Worm (Caenorhabditis elegans) whole organism, late embryonic: ENCODE results near the gene tomm-22.

Experiments used
- ama-1 ChIP-seq: fragments of 150-350 bp; optimal IDR thresholded peaks from 2 replicates; lab custom pipeline; 2014
- ceh-19 ChIP-seq: fragments of 200-800 bp; sonication (Bioruptor generic); optimal IDR thresholded peaks from 2 replicates; lab custom pipeline; 2018; ENCODE audit warnings: mild to moderate bottlenecking, missing genetic modification characterization, missing compliant biosample characterization
- mec-3 ChIP-seq: sonication (generic microtip); optimal IDR thresholded peaks from 2 replicates; lab custom pipeline; 2016; ENCODE audit warnings: borderline replicate concordance, missing genetic modification characterization, missing compliant biosample characterization

ce11 chrII:457790-458189 is 12.5 kb downstream of the tomm-22 start, which contains the start of gene gvd-1:
- no peak for TF ChIP-seq ama-1 (lab: Kevin White, UChicago)
- TF ChIP-seq mec-3 (tag; lab: Kevin White, UChicago) = no peak
- no peak for TF ChIP-seq ceh-19 (GFP tag; lab: Kevin White, UChicago)
